Worm (Caenorhabditis elegans): ENCODE data around the gene hacd-1.

DNA sequence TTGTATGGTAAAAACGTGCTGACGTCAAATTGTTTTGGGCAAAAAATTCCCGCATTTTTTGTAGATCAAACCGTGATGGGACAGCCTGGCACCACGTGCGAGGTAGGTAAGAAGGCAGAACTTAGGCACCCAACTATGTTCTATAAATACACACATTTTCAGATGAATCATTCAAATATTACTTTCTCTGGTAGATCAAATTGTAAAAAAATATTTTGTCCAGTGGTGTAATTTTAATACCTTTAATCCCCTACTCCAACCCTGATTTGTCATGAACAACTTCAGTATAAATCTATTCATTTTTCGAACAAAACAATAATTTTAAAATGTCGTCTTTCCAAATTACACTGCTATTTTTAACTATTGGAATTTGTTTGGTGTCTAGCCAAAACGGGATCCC is 34.3 kb downstream of the hacd-1 start, which contains the start of gene spig-7:
- TF ChIP-seq elt-1 (tag; optimal IDR thresholded peaks at IDR 0.05) (no peak), nhr-25 (tag; optimal IDR thresholded peaks at IDR 0.05) (no peak), unc-39 (tag; optimal IDR thresholded peaks at IDR 0.05) (no peak), lin-39 (tag; optimal IDR thresholded peaks at IDR 0.05) (no peak), fos-1 (tag; optimal IDR thresholded peaks at IDR 0.05) (no peak), nhr-237 (tag; optimal IDR thresholded peaks at IDR 0.05) (no peak), lin-13 (GFP tag; optimal IDR thresholded peaks at IDR 0.05) (no peak), snpc-4 (tag; optimal IDR thresholded peaks at IDR 0.05) (no peak), egl-27 (tag; optimal IDR thresholded peaks at IDR 0.05) (no peak), nhr-6 (tag; optimal IDR thresholded peaks at IDR 0.05) (no peak), ztf-4 (tag; optimal IDR thresholded peaks at IDR 0.05) (no peak)

All from whole organism, L2 larva.